Worm (Caenorhabditis elegans): Measurements from ENCODE around the gene K08D8.7.

DNA sequence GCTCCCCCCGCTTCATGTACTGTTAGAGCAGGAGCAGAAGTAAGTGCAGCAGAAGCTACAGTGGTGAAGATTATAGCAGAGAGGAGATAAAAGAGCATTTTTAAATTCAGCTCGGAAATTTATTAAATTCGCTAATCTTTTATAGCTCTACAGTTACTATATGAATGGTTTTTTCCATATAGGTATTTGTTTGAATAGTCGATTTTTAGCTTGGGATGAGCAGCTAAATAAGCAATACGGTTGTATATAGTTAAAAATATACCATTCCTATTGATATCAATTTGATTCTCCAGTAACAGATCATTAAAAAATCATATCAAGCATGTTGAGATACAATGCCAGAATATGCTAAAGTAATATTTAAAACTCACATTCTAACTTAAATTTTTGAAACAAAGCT, 30.0 kb downstream of the K08D8.7 start, which contains the start of gene srlf-5:
- TF ChIP-seq Y56A3A.18 (GFP tag; IDR thresholded peaks at IDR 0.05) (no peak), egrh-3 (GFP tag; IDR thresholded peaks at IDR 0.05) (no peak), ztf-26 (tag; optimal IDR thresholded peaks at IDR 0.05) (no peak), egl-44 (GFP tag; IDR thresholded peaks at IDR 0.05) (no peak)

All from whole organism, young adult.